Fruit fly (Drosophila melanogaster) whole organism, embryonic: Measurements from ENCODE around the gene CG14195.

Source experiments
- Atf3 ChIP-seq: fragments of 200-800 bp; sonication (Bioruptor generic); optimal IDR thresholded peaks from 3 replicates; lab custom pipeline; 2016; ENCODE audit warnings: missing biosample characterization, missing genetic modification characterization
- CG10462 ChIP-seq: fragments of 200-800 bp; sonication (Bioruptor generic); optimal IDR thresholded peaks from 2 replicates; lab custom pipeline; 2016; ENCODE audit warnings: missing biosample characterization, missing genetic modification characterization
- CG15011 ChIP-seq: fragments of 200-800 bp; sonication (Bioruptor generic); optimal IDR thresholded peaks from 3 replicates; lab custom pipeline; 2018; ENCODE audit warnings: missing biosample characterization, mild to moderate bottlenecking, missing genetic modification characterization
- CG15269 ChIP-seq: fragments of 200-800 bp; sonication (Bioruptor generic); optimal IDR thresholded peaks from 2 replicates; lab custom pipeline; 2018; ENCODE audit warnings: missing biosample characterization, mild to moderate bottlenecking, missing genetic modification characterization, moderate library complexity
- CG17385 ChIP-seq: fragments of 200-800 bp; sonication (Bioruptor generic); optimal IDR thresholded peaks from 3 replicates; lab custom pipeline; 2018; ENCODE audit warnings: missing biosample characterization, mild to moderate bottlenecking, missing genetic modification characterization
- CG1792 ChIP-seq: fragments of 200-800 bp; sonication (Bioruptor generic); optimal IDR thresholded peaks from 2 replicates; lab custom pipeline; 2016; ENCODE audit warnings: missing biosample characterization, missing genetic modification characterization
- CG18599 ChIP-seq: fragments of 200-800 bp; sonication (Bioruptor generic); optimal IDR thresholded peaks from 3 replicates; lab custom pipeline; 2017; ENCODE audit warnings: missing biosample characterization, missing genetic modification characterization, mild to moderate bottlenecking, moderate library complexity, missing genetic modification reagents
- CG2889 ChIP-seq: fragments of 200-800 bp; sonication (Bioruptor generic); IDR thresholded peaks from 3 replicates; pipeline ENCODE4 v1.3.6; 2022; ENCODE audit warnings: missing biosample characterization, missing genetic modification characterization
- CG33557 ChIP-seq: fragments of 200-800 bp; sonication (Bioruptor generic); optimal IDR thresholded peaks from 2 replicates; lab custom pipeline; 2019; ENCODE audit warnings: missing biosample characterization, mild to moderate bottlenecking, missing genetic modification characterization, moderate library complexity
- CG4707 ChIP-seq: fragments of 200-800 bp; sonication (Bioruptor generic); optimal IDR thresholded peaks from 2 replicates; lab custom pipeline; 2018; ENCODE audit warnings: missing biosample characterization, mild to moderate bottlenecking, missing genetic modification characterization, moderate library complexity
- CG5180 ChIP-seq: fragments of 200-800 bp; sonication (Bioruptor generic); optimal IDR thresholded peaks from 3 replicates; lab custom pipeline; 2017; ENCODE audit warnings: missing biosample characterization, missing genetic modification characterization, mild to moderate bottlenecking, moderate library complexity, missing genetic modification reagents
- CG7839 ChIP-seq: fragments of 200-800 bp; sonication (Bioruptor generic); optimal IDR thresholded peaks from 3 replicates; lab custom pipeline; 2018; ENCODE audit warnings: missing biosample characterization, mild to moderate bottlenecking, missing genetic modification characterization, moderate library complexity
- CG8281 ChIP-seq: fragments of 200-800 bp; sonication (Bioruptor generic); optimal IDR thresholded peaks from 2 replicates; lab custom pipeline; 2018; ENCODE audit warnings: missing biosample characterization, mild to moderate bottlenecking, missing genetic modification characterization, moderate library complexity
- CG8290 ChIP-seq, 3 experiments: fragments of 200-800 bp; sonication (Bioruptor generic); optimal IDR thresholded peaks; 2 replicates each; lab custom pipeline; 2016 to 2019; ENCODE audit warnings: missing biosample characterization in 3 of 3, missing genetic modification characterization in 3 of 3, mild to moderate bottlenecking in 2 of 3, moderate library complexity in 1 of 3
- CTCF ChIP-seq: fragments of 200-800 bp; sonication (Bioruptor generic); optimal IDR thresholded peaks from 2 replicates; lab custom pipeline; 2017; ENCODE audit warnings: missing biosample characterization, mild to moderate bottlenecking, missing genetic modification characterization, moderate library complexity
- Camta ChIP-seq: fragments of 200-800 bp; sonication (Bioruptor generic); optimal IDR thresholded peaks from 2 replicates; lab custom pipeline; 2016; ENCODE audit warnings: missing biosample characterization, missing genetic modification characterization
- Chrac-16 ChIP-seq: fragments of 200-800 bp; sonication (Bioruptor generic); optimal IDR thresholded peaks from 3 replicates; lab custom pipeline; 2016; ENCODE audit warnings: missing biosample characterization, missing genetic modification characterization
- Fer1 ChIP-seq: fragments of 200-800 bp; sonication (Bioruptor generic); optimal IDR thresholded peaks from 2 replicates; lab custom pipeline; 2017; ENCODE audit warnings: missing biosample characterization, mild to moderate bottlenecking, missing genetic modification characterization
- H15 ChIP-seq: fragments of 200-800 bp; sonication (Bioruptor generic); IDR thresholded peaks from 3 replicates; pipeline ENCODE4 v1.3.6; 2022; ENCODE audit warnings: missing biosample characterization, missing genetic modification characterization
- Kr ChIP-seq: fragments of 200-800 bp; sonication (Bioruptor generic); optimal IDR thresholded peaks from 2 replicates; lab custom pipeline; 2017; ENCODE audit warnings: missing biosample characterization, mild to moderate bottlenecking, missing genetic modification characterization
- Myb ChIP-seq: fragments of 200-800 bp; sonication (Bioruptor generic); optimal IDR thresholded peaks from 2 replicates; lab custom pipeline; 2016; ENCODE audit warnings: missing biosample characterization, missing genetic modification characterization
- Pdp1 ChIP-seq, 2 experiments: fragments of 200-800 bp; sonication (Bioruptor generic); optimal IDR thresholded peaks; 3 replicates each; lab custom pipeline; 2016; ENCODE audit warnings: missing biosample characterization in 2 of 2, missing genetic modification characterization in 2 of 2, mild to moderate bottlenecking in 1 of 2, moderate library complexity in 1 of 2
- Ptx1 ChIP-seq: fragments of 200-800 bp; sonication (Bioruptor generic); IDR thresholded peaks from 2 replicates; pipeline ENCODE4 v1.3.6; 2022; ENCODE audit warnings: missing biosample characterization, missing genetic modification characterization
- Ssrp ChIP-seq: fragments of 200-800 bp; sonication (Bioruptor generic); optimal IDR thresholded peaks from 2 replicates; lab custom pipeline; 2018; ENCODE audit warnings: missing biosample characterization, mild to moderate bottlenecking, missing genetic modification characterization, moderate library complexity
- Stat92E ChIP-seq, 3 experiments: fragments of >200 bp in 2 of 3; fragments of 200-800 bp in 1 of 3; sonication (Bioruptor generic) in 1 of 3; optimal IDR thresholded peaks; 2 replicates each; lab custom pipeline; 2017 to 2019; ENCODE audit warnings: missing biosample characterization in 3 of 3, missing genetic modification characterization in 3 of 3, mild to moderate bottlenecking in 1 of 3, moderate library complexity in 1 of 3
- Trl ChIP-seq, 3 experiments: fragments of >200 bp in 2 of 3; fragments of 200-800 bp in 1 of 3; sonication (Bioruptor generic) in 1 of 3; optimal IDR thresholded peaks; 2 replicates in 1 of 3; 3 replicates in 2 of 3; lab custom pipeline; 2016 to 2017; ENCODE audit warnings: missing biosample characterization in 1 of 3, missing genetic modification characterization in 1 of 3
- ap ChIP-seq: fragments of 200-800 bp; sonication (Bioruptor generic); IDR thresholded peaks from 2 replicates; pipeline ENCODE4 v1.3.6; 2022; ENCODE audit warnings: missing biosample characterization, missing genetic modification characterization
- bab2 ChIP-seq: fragments of 200-800 bp; sonication (Bioruptor generic); optimal IDR thresholded peaks from 2 replicates; lab custom pipeline; 2016; ENCODE audit warnings: missing biosample characterization, missing genetic modification characterization
- crol ChIP-seq: fragments of 200-800 bp; sonication (Bioruptor generic); IDR thresholded peaks from 2 replicates; pipeline ENCODE4 v1.3.6; 2022; ENCODE audit warnings: missing biosample characterization, missing genetic modification characterization
- dmrt99B ChIP-seq: fragments of 200-800 bp; sonication (Bioruptor generic); optimal IDR thresholded peaks from 2 replicates; lab custom pipeline; 2018; ENCODE audit warnings: missing biosample characterization, mild to moderate bottlenecking, missing genetic modification characterization, moderate library complexity
- fd3F ChIP-seq: fragments of 200-800 bp; sonication (Bioruptor generic); optimal IDR thresholded peaks from 2 replicates; lab custom pipeline; 2018; ENCODE audit warnings: missing biosample characterization, mild to moderate bottlenecking, missing genetic modification characterization, moderate library complexity
- grau ChIP-seq: fragments of 200-800 bp; optimal IDR thresholded peaks from 3 replicates; lab custom pipeline; 2019; ENCODE audit warnings: missing biosample characterization, mild to moderate bottlenecking, missing genetic modification characterization, moderate library complexity
- grn ChIP-seq: fragments of 200-800 bp; sonication (Bioruptor generic); optimal IDR thresholded peaks from 3 replicates; lab custom pipeline; 2017; ENCODE audit warnings: missing biosample characterization, missing genetic modification characterization
- gro ChIP-seq: fragments of 200-800 bp; sonication (Bioruptor generic); optimal IDR thresholded peaks from 2 replicates; lab custom pipeline; 2016; ENCODE audit warnings: missing biosample characterization, missing genetic modification characterization
- h ChIP-seq: fragments of >200 bp; optimal IDR thresholded peaks from 2 replicates; lab custom pipeline; 2017
- hbn ChIP-seq: fragments of 200-800 bp; sonication (Bioruptor generic); IDR thresholded peaks from 2 replicates; pipeline ENCODE4 v1.3.6; 2022; ENCODE audit warnings: missing biosample characterization, missing genetic modification characterization; ENCODE audit not compliant: partially characterized antibody
- inv ChIP-seq: fragments of 200-800 bp; sonication (Bioruptor generic); IDR thresholded peaks from 2 replicates; pipeline ENCODE4 v1.3.6; 2022; ENCODE audit warnings: missing biosample characterization, missing genetic modification characterization; ENCODE audit not compliant: partially characterized antibody
- mam ChIP-seq: fragments of 200-800 bp; sonication (Bioruptor generic); optimal IDR thresholded peaks from 3 replicates; lab custom pipeline; 2016; ENCODE audit warnings: missing biosample characterization, missing genetic modification characterization
- mld ChIP-seq: fragments of 200-800 bp; sonication (Bioruptor generic); IDR thresholded peaks from 3 replicates; pipeline ENCODE4 v1.3.6; 2022; ENCODE audit warnings: missing biosample characterization, missing genetic modification characterization; ENCODE audit not compliant: partially characterized antibody
- nom ChIP-seq: fragments of 200-800 bp; sonication (Bioruptor generic); optimal IDR thresholded peaks from 2 replicates; lab custom pipeline; 2017; ENCODE audit warnings: missing biosample characterization, missing genetic modification characterization, mild to moderate bottlenecking, moderate library complexity, missing genetic modification reagents
- otp ChIP-seq: fragments of 200-800 bp; sonication (Bioruptor generic); IDR thresholded peaks from 3 replicates; pipeline ENCODE4, ENCODE4 v1.3.6; 2022; ENCODE audit warnings: missing biosample characterization, missing genetic modification characterization
- pita ChIP-seq: fragments of 200-800 bp; sonication (Bioruptor generic); optimal IDR thresholded peaks from 2 replicates; lab custom pipeline; 2017; ENCODE audit warnings: missing biosample characterization, mild to moderate bottlenecking, missing genetic modification characterization
- schlank ChIP-seq: fragments of 200-800 bp; sonication (Bioruptor generic); optimal IDR thresholded peaks from 2 replicates; lab custom pipeline; 2018; ENCODE audit warnings: missing biosample characterization, mild to moderate bottlenecking, missing genetic modification characterization
- seq ChIP-seq: fragments of 200-800 bp; sonication (Bioruptor generic); IDR thresholded peaks from 2 replicates; pipeline ENCODE4 v1.3.6; 2022; ENCODE audit warnings: missing biosample characterization, missing genetic modification characterization
- tap ChIP-seq: fragments of 200-800 bp; optimal IDR thresholded peaks from 3 replicates; lab custom pipeline; 2019; ENCODE audit warnings: missing biosample characterization, mild to moderate bottlenecking, missing genetic modification characterization, moderate library complexity
- tin ChIP-seq: fragments of 200-800 bp; sonication (Bioruptor generic); optimal IDR thresholded peaks from 3 replicates; lab custom pipeline; 2016; ENCODE audit warnings: missing biosample characterization, missing genetic modification characterization
- unpg ChIP-seq: fragments of 200-800 bp; sonication (Bioruptor generic); optimal IDR thresholded peaks from 3 replicates; lab custom pipeline; 2018; ENCODE audit warnings: missing biosample characterization, mild to moderate bottlenecking, missing genetic modification characterization, moderate library complexity
- vvl ChIP-seq: fragments of 200-800 bp; sonication (Bioruptor generic); IDR thresholded peaks from 2 replicates; pipeline ENCODE4 v1.3.6; 2022; ENCODE audit warnings: missing biosample characterization, missing genetic modification characterization
- zen ChIP-seq: fragments of 200-800 bp; sonication (Bioruptor generic); optimal IDR thresholded peaks from 3 replicates; lab custom pipeline; 2018; ENCODE audit warnings: missing biosample characterization, mild to moderate bottlenecking, missing genetic modification characterization, moderate library complexity
- zfh1 ChIP-seq: fragments of 200-800 bp; sonication (Bioruptor generic); IDR thresholded peaks from 3 replicates; pipeline ENCODE4 v1.3.6; 2022; ENCODE audit warnings: missing biosample characterization, missing genetic modification characterization

CG14195 gene

DNA sequence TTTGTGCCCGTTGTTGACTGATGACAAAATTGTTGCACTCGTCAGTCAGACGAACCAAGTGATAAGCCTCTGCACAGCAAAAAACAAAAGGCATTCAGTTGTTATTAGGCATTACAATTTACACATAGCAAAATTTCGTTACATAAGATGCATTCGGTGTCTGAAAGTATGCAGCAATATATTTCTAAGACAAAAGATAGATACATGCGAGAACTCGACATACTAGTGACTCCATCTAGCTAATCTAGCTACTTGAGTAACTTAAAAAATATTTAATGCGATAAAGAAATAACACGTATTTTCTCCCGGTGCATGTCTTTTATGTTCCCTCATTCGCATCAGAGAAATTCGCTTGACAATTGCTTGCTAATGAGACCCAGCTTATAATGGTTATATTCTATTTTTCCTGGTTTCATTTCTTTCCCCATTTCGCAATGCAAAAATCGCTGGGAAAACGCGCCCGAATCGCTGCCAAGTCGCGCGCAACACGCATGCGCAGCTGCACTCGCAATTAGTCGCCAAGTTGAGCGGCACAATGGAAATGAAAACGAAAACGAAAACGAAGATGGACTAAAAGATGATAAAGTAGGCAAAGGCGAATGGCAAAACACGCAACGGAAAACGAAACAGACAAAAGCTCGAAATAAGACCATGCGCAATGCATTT, 49.5 kb downstream of the CG14195 start (continued):
- TF ChIP-seq schlank (no peak), CTCF (GFP tag; lab: Kevin White, UChicago) (no peak), CG8281 (tag; lab: Kevin White, UChicago) (no peak), hbn (GFP tag; lab: Robert Waterston, UW) (no peak), bab2 (GFP tag; lab: Kevin White, UChicago) (no peak), h (lab: Kevin White, UChicago) (no peak), CG7839 (tag; lab: Kevin White, UChicago) (peak; percentile 44), vvl (GFP tag; lab: Robert Waterston, UW) (no peak), tap (tag; lab: Kevin White, UChicago) (no peak), tin (no peak), nom (GFP tag; lab: Kevin White, UChicago) (peak; percentile 19), Fer1 (GFP tag; lab: Kevin White, UChicago) (no peak), Trl (optimal IDR thresholded peaks at IDR 0.05; lab: Kevin White, UChicago) (no peak), Trl (GFP tag; optimal IDR thresholded peaks at IDR 0.05; lab: Kevin White, UChicago) (no peak), mld (GFP tag; lab: Robert Waterston, UW) (no peak), CG18599 (GFP tag; lab: Kevin White, UChicago) (no peak), CG8290 (GFP tag; optimal IDR thresholded peaks at IDR 0.05; lab: Kevin White, UChicago) (no peak), CG8290 (tag; optimal IDR thresholded peaks at IDR 0.05; lab: Kevin White, UChicago) (peak in 1 of 2 experiments; percentile 32), crol (GFP tag; lab: Robert Waterston, UW) (no peak), Kr (GFP tag; lab: Kevin White, UChicago) (no peak), CG10462 (GFP tag; lab: Kevin White, UChicago) (no peak), CG15011 (GFP tag; lab: Kevin White, UChicago) (no peak), Chrac-16 (no peak), CG5180 (GFP tag; lab: Kevin White, UChicago) (no peak), gro (GFP tag; lab: Kevin White, UChicago) (no peak), otp (GFP tag; lab: Robert Waterston, UW) (no peak), Stat92E (GFP tag; optimal IDR thresholded peaks at IDR 0.05; lab: Kevin White, UChicago) (no peak), mam (GFP tag; lab: Kevin White, UChicago) (no peak), CG15269 (tag; lab: Kevin White, UChicago) (no peak), Camta (GFP tag; lab: Kevin White, UChicago) (no peak), CG1792 (GFP tag; lab: Kevin White, UChicago) (no peak), CG33557 (GFP tag; lab: Kevin White, UChicago) (no peak), Atf3 (no peak), Myb (no peak), inv (GFP tag; lab: Robert Waterston, UW) (no peak), grau (tag; lab: Kevin White, UChicago) (peak; percentile 19), dmrt99B (tag; lab: Kevin White, UChicago) (peak; percentile 32), Pdp1 (GFP tag; optimal IDR thresholded peaks at IDR 0.05; lab: Kevin White, UChicago) (peak in 1 of 2 experiments; percentile 89), unpg (peak; percentile 40), ap (GFP tag; lab: Robert Waterston, UW) (no peak), pita (GFP tag; lab: Kevin White, UChicago) (no peak), grn (GFP tag; lab: Kevin White, UChicago) (no peak), seq (GFP tag; lab: Robert Waterston, UW) (no peak), Ptx1 (GFP tag; lab: Robert Waterston, UW) (no peak), CG17385 (GFP tag; lab: Kevin White, UChicago) (peak; percentile 28), zen (tag; lab: Kevin White, UChicago) (no peak), H15 (GFP tag; lab: Robert Waterston, UW) (no peak), zfh1 (GFP tag; lab: Robert Waterston, UW) (no peak), fd3F (GFP tag; lab: Kevin White, UChicago) (no peak), CG4707 (GFP tag; lab: Kevin White, UChicago) (no peak), CG2889 (no peak), Ssrp (tag; lab: Kevin White, UChicago) (peak; percentile 12)
